Fruit fly (Drosophila melanogaster): ENCODE measurements around the gene CG14518.

The CG14518 gene

DNA sequence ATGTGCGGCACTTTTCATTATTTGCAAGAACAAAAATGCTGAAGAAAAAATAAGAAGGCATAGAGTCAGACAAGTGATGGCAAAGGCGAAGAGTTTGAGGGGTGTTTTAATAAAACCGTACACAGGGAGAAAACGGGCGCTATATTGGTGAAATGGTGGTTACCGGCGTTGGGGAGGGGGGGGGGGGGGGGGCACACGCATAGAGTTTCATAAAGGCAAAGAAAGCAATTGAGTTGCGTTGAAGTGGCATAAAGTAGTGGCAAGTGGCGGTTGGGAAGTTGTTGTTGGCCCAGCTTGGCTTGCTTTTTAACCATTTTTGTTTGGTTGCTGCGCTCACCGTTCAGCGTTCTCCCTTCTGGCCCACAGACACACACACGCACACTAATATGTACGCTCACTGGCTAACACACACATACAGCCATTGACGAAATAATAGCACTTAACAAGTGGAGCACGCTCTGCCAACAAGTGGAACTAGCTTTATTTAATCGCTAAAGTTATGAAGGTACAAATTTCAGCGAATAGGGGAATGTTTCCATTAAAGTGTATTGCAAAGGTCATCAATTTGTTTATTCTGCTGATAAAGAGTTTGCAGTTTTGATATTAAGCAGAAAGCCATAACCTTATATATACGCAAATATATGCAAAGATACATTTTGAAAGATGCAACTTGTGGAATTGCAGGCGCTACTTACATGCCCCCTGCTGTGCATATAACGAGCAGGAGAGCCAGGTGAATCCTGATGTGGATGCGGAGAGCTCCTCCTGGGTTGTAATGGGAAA is 37.0 kb upstream of the CG14518 start:
- TF ChIP-seq CG12769 (tag; optimal IDR thresholded peaks at IDR 0.05) (no peak), Sox100B (GFP tag; optimal IDR thresholded peaks at IDR 0.05) (no peak), Ets65A (GFP tag) (peak; percentile 28), CG18599 (GFP tag; optimal IDR thresholded peaks at IDR 0.05) (no peak), lola (GFP tag; optimal IDR thresholded peaks at IDR 0.05) (no peak), trem (tag; optimal IDR thresholded peaks at IDR 0.05) (no peak), CG15479 (GFP tag; optimal IDR thresholded peaks at IDR 0.05) (no peak), CG10462 (GFP tag; optimal IDR thresholded peaks at IDR 0.05) (no peak), CG10565 (GFP tag; optimal IDR thresholded peaks at IDR 0.05) (no peak), CG2678 (tag; optimal IDR thresholded peaks at IDR 0.05) (peak; percentile 12), MBD-R2 (GFP tag; IDR thresholded peaks at IDR 0.05) (no peak), Hand (GFP tag; optimal IDR thresholded peaks at IDR 0.05) (no peak), Lhr (GFP tag; optimal IDR thresholded peaks at IDR 0.05) (no peak), Jarid2 (GFP tag; optimal IDR thresholded peaks at IDR 0.05) (no peak), inv (GFP tag; IDR thresholded peaks at IDR 0.05; ENCODE audit: partially characterized antibody) (no peak), Hr39 (optimal IDR thresholded peaks at IDR 0.05) (peak; percentile 57), ken (GFP tag; IDR thresholded peaks at IDR 0.05) (no peak), ATbp (GFP tag; optimal IDR thresholded peaks at IDR 0.05) (no peak), Doc3 (GFP tag; IDR thresholded peaks at IDR 0.05; ENCODE audit: partially characterized antibody) (no peak), CG8290 (GFP tag; optimal IDR thresholded peaks at IDR 0.05) (no peak), CG8290 (tag; optimal IDR thresholded peaks at IDR 0.05) (no peak), CG11504 (tag; optimal IDR thresholded peaks at IDR 0.05) (peak; percentile 0), CG18619 (GFP tag; optimal IDR thresholded peaks at IDR 0.05) (no peak), schlank (tag; optimal IDR thresholded peaks at IDR 0.05) (no peak), Atf3 (GFP tag; optimal IDR thresholded peaks at IDR 0.05) (no peak), ssp (GFP tag; IDR thresholded peaks at IDR 0.05) (no peak), Atf6 (GFP tag; IDR thresholded peaks at IDR 0.05) (no peak), D (optimal IDR thresholded peaks at IDR 0.05) (no peak), D (GFP tag; optimal IDR thresholded peaks at IDR 0.05) (no peak), CG15011 (GFP tag; optimal IDR thresholded peaks at IDR 0.05) (no peak), lab (GFP tag; optimal IDR thresholded peaks at IDR 0.05) (peak; percentile 7), sob (GFP tag; IDR thresholded peaks at IDR 0.05) (no peak), CG4617 (GFP tag; optimal IDR thresholded peaks at IDR 0.05; ENCODE audit: borderline replicate concordance) (no peak)

DNA sequence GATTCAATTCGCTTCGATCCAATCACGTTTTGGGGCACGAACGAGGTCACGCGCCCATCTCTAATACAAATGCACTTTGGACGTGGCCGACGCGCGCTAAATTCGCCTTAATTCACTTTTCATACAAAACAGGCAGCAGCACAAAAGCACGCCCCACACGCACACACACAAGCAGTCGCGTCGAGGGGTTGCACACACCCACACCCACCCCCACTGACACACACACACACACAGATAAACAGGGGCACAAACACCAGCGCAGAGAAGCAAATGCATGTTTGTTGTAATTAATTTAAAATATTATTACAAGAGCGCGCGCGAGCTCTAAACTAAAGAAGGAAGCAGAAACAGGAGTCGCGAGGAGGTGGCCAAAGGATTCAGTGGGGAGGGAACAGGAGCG is 35.4 kb upstream of the CG14518 start:
- no peak for TF ChIP-seq da (GFP tag; optimal IDR thresholded peaks at IDR 0.05)
- no peak for TF ChIP-seq CG11504 (tag; optimal IDR thresholded peaks at IDR 0.05)
- peak; percentile 69 for TF ChIP-seq Ets65A (GFP tag)
- no peak for TF ChIP-seq CG2678 (tag; optimal IDR thresholded peaks at IDR 0.05)
- TF ChIP-seq grn (GFP tag; optimal IDR thresholded peaks at IDR 0.05) = no peak
- TF ChIP-seq CG11456 (GFP tag; IDR thresholded peaks at IDR 0.05) = 0 out of 3 replicates have a peak, but pooled peaks have one; percentile 5
- TF ChIP-seq so (GFP tag; IDR thresholded peaks at IDR 0.05) = no peak
- no peak for TF ChIP-seq CG7271 (tag; optimal IDR thresholded peaks at IDR 0.05)
- peak; percentile 12 for TF ChIP-seq Med (GFP tag)

Data from whole organism, embryonic.